Worm (Caenorhabditis elegans): ENCODE measurements around the gene dgn-1.

Gene dgn-1

DNA sequence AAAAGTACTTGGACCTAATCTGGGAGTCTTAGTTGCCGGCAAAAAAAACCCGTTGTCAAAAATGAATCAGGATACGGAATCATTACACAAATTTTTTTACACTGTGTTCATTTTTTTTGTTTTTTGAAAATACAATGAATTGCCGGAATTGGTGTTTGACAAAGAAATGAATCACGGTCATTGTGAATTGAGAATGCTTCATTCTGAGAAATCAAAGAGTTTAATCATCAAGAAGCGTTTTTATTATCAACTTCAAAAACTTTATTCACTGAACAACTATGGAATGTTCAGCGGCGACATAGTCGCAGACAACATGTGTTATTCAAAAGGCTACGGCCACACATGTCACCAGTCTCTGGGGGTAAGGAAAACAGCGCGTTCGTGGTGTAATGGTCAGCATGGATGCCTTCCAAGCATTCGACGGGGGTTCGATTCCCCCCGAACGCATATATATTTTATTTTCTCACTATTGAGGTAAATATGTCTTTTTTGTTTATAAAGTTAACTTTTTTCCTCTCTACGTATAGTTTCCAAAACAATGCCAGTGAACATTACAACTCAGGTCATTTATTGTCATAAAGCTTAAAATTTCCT, 34.8 kb upstream of the dgn-1 start, which contains the start of gene nas-10:
TSS of gene nas-10 (minus strand) at position 51 of the 594 bp plus-strand sequence.
- TF ChIP-seq scrt-1 (GFP tag; IDR thresholded peaks at IDR 0.05) = peak; percentile 91
- TF ChIP-seq hnd-1 (tag; optimal IDR thresholded peaks at IDR 0.05) = peak; percentile 71
- peak; percentile 79 for TF ChIP-seq ets-7 (tag; optimal IDR thresholded peaks at IDR 0.05)
- TF ChIP-seq hmg-4 (GFP tag; optimal IDR thresholded peaks at IDR 0.05) = peak; percentile 88
- TF ChIP-seq hmbx-1 (tag; optimal IDR thresholded peaks at IDR 0.05) = peak; percentile 45
- TF ChIP-seq tbx-37 (GFP tag; conservative IDR thresholded peaks at IDR 0.05) = peak; percentile 92
- TF ChIP-seq B0310.2 (tag; optimal IDR thresholded peaks at IDR 0.05) = peak; percentile 76
- TF ChIP-seq tra-4 (tag; optimal IDR thresholded peaks at IDR 0.05) = peak; percentile 16
- no peak for TF ChIP-seq pes-1 (GFP tag; IDR thresholded peaks at IDR 0.05)
- peak; percentile 89 for TF ChIP-seq F13C5.2 (tag; optimal IDR thresholded peaks at IDR 0.05)
- TF ChIP-seq ceh-13 (GFP tag; optimal IDR thresholded peaks at IDR 0.05) = peak; percentile 79
- peak; percentile 87 for TF ChIP-seq sea-1 (GFP tag; conservative IDR thresholded peaks at IDR 0.05)
- peak; percentile 89; the same call in 1 of the 2 replicates for TF ChIP-seq flt-1 (GFP tag; IDR thresholded peaks at IDR 0.05)
- peak; percentile 81 for TF ChIP-seq ceh-36 (tag; optimal IDR thresholded peaks at IDR 0.05)
- TF ChIP-seq tbx-11 (GFP tag; IDR thresholded peaks at IDR 0.05) = peak; percentile 87
- no peak for TF ChIP-seq ama-1 (optimal IDR thresholded peaks at IDR 0.05)
- TF ChIP-seq aly-1 (tag; optimal IDR thresholded peaks at IDR 0.05) = peak; percentile 78

DNA sequence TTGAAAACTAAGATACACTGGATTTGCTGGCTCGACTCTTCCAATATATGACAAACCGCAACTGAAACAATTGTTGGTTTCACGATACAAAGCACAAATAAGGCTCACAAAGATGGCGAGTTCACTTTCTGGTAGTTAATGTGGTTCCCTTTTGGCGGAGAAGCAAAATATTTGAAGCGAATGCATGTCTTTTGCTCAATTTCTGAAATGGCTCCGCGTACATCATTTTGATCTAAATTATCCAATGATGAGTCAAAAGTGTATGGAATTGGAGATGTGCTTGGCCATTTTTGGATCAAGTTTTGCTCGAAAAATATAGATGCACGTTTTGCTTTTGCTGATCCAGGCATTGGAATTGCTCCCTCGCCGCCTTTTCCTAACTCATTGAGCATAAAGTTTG, 32.9 kb upstream of the dgn-1 start:
- TF ChIP-seq ets-7 (tag; optimal IDR thresholded peaks at IDR 0.05) (no peak), aly-1 (tag; optimal IDR thresholded peaks at IDR 0.05) (no peak), tra-4 (tag; optimal IDR thresholded peaks at IDR 0.05) (no peak)

DNA sequence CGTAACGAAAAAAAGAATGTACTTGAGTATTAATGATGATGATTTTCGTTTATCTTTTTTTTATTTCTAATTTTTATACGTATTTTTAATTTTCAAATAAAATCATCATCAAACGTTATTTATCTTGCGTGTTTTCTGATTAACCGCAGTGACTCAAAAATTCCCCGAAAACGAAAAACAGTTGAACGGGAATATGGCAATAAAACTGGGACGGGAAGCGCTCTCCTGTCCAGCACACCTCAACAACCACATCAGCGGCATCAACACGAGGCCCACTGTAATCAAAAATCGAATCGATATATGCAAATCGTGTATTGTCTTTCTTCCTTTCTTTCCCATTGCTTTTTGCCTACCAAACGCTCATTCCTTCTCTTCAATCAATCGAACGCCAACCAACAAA, 30.3 kb upstream of the dgn-1 start, which contains the start of gene K09C8.2:
TSS of gene K09C8.2 (plus strand) at position 301 of the 400 bp plus-strand sequence.
- no peak for TF ChIP-seq sea-1 (GFP tag; conservative IDR thresholded peaks at IDR 0.05)
- no peak for TF ChIP-seq B0310.2 (tag; optimal IDR thresholded peaks at IDR 0.05)
- TF ChIP-seq ceh-13 (GFP tag; optimal IDR thresholded peaks at IDR 0.05) = no peak
- TF ChIP-seq tbx-11 (GFP tag; IDR thresholded peaks at IDR 0.05) = no peak
- TF ChIP-seq F13C5.2 (tag; optimal IDR thresholded peaks at IDR 0.05) = no peak
- no peak for TF ChIP-seq hmbx-1 (tag; optimal IDR thresholded peaks at IDR 0.05)
- TF ChIP-seq flt-1 (GFP tag; IDR thresholded peaks at IDR 0.05) = no peak
- TF ChIP-seq tra-4 (tag; optimal IDR thresholded peaks at IDR 0.05) = no peak
- no peak for TF ChIP-seq hmg-4 (GFP tag; optimal IDR thresholded peaks at IDR 0.05)
- TF ChIP-seq hnd-1 (tag; optimal IDR thresholded peaks at IDR 0.05) = no peak
- TF ChIP-seq ets-7 (tag; optimal IDR thresholded peaks at IDR 0.05) = no peak
- no peak for TF ChIP-seq ama-1 (optimal IDR thresholded peaks at IDR 0.05)
- no peak for TF ChIP-seq tbx-37 (GFP tag; conservative IDR thresholded peaks at IDR 0.05)
- TF ChIP-seq scrt-1 (GFP tag; IDR thresholded peaks at IDR 0.05) = no peak

DNA sequence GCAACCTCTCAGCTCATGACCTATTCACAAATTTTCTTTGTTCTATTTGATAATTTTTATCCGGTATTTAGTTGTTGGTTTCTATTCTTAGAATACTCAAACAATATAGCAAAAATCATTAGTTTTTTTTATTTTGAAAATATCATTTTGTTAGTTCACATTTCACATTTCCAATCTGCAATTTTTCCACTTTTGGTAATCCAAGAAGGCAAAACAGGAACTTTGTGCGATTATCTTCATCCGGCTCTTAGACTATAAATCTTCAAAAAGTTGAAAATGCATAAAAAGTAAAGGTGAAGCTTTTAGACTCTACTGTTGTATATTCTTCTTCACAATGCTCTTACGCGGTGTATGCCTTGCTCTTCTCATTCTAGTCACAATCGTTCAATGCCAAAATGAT, 29.6 kb upstream of the dgn-1 start, which contains the start of gene nlp-19:
TSS of gene nlp-19 (plus strand) at position 301 of the 400 bp plus-strand sequence.
- TF ChIP-seq sea-1 (GFP tag; conservative IDR thresholded peaks at IDR 0.05) (no peak), aly-1 (tag; optimal IDR thresholded peaks at IDR 0.05) (no peak), hmbx-1 (tag; optimal IDR thresholded peaks at IDR 0.05) (no peak), hmg-4 (GFP tag; optimal IDR thresholded peaks at IDR 0.05) (no peak), F13C5.2 (tag; optimal IDR thresholded peaks at IDR 0.05) (no peak)

DNA sequence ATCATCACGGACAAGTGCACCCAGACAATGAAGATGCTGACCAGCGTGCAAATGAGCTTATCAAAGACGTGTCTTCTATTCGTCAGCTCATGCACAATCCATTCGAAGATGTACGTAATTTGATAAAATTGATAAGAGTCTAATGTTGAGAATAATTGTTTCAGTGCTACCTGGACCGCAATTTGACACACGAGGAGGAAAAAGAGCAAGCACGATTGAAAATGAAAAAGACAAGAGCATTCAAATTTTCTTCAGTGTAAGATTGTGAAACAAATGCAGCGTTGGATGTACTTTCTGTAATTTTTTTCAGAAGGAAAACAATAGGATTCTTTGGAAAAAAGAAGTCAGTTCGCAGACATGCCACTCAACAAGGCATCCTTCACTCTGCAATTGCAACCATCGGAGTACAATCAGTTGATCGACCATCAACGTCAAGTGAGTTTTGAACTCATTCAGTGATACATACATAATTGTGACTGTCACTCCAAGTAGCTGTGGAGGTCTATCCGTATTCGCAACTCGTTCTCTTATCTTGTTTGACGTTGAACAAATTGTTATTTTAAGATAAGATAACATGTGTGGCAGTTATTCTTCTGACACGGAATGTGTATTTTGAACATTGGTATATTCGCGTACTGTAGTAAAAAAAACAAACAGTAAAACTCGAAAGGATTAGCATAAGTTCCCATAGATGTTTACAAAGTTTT, 28.3 kb upstream of the dgn-1 start:
- TF ChIP-seq hmg-4 (GFP tag; optimal IDR thresholded peaks at IDR 0.05) (no peak), B0310.2 (tag; optimal IDR thresholded peaks at IDR 0.05) (no peak), hmbx-1 (tag; optimal IDR thresholded peaks at IDR 0.05) (no peak)

DNA sequence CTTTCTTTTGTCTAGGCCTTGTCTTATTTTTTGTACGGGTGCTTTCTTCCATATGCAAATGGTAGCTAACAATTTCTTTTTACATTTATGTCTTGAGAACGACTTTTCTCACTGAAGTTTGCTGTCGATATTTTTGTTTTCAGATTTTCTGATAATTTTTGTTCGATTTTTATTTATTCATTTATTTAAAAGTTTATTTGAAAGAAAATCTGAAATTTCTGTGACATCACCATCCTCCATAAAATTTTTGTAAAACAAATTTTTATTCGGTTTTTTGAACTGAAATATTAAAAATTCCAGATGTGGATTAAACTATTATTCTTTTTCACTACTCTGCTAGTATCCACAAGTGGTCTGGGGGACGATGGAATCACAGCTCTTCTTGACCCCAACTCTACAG, 25.0 kb upstream of the dgn-1 start, which contains the start of gene pbo-4:
TSS of gene pbo-4 (plus strand) at position 301 of the 400 bp plus-strand sequence.
- TF ChIP-seq tbx-11 (GFP tag; IDR thresholded peaks at IDR 0.05) (no peak), sea-1 (GFP tag; conservative IDR thresholded peaks at IDR 0.05) (no peak)

DNA sequence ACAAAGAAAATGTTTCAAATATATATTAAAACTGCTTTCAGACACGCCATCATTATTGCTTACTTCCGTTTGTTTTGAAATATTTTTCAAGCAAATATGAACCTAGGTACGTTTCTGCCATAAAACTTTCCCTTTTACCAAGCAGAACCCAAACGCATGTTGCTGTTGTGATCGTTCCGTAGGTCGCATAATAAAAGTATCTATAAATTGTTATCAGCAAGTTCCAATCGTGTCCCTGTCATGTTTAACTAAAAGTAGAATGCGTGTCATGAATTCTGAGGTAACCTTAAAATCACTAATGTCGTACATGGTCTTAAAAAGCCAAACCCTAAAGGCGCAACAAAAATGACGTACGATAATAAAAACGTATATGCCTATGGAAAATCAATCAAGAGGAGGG, 23.1 kb upstream of the dgn-1 start:
- no peak for TF ChIP-seq ceh-36 (tag; optimal IDR thresholded peaks at IDR 0.05)
- no peak for TF ChIP-seq ets-7 (tag; optimal IDR thresholded peaks at IDR 0.05)
- no peak for TF ChIP-seq pes-1 (GFP tag; IDR thresholded peaks at IDR 0.05)
- TF ChIP-seq F13C5.2 (tag; optimal IDR thresholded peaks at IDR 0.05) = no peak
- TF ChIP-seq hnd-1 (tag; optimal IDR thresholded peaks at IDR 0.05) = no peak
- no peak for TF ChIP-seq ceh-13 (GFP tag; optimal IDR thresholded peaks at IDR 0.05)
- no peak for TF ChIP-seq sea-1 (GFP tag; conservative IDR thresholded peaks at IDR 0.05)
- no peak for TF ChIP-seq ama-1 (optimal IDR thresholded peaks at IDR 0.05)
- no peak for TF ChIP-seq hmg-4 (GFP tag; optimal IDR thresholded peaks at IDR 0.05)
- TF ChIP-seq tbx-37 (GFP tag; conservative IDR thresholded peaks at IDR 0.05) = no peak
- TF ChIP-seq hmbx-1 (tag; optimal IDR thresholded peaks at IDR 0.05) = no peak
- TF ChIP-seq flt-1 (GFP tag; IDR thresholded peaks at IDR 0.05) = no peak
- no peak for TF ChIP-seq B0310.2 (tag; optimal IDR thresholded peaks at IDR 0.05)

DNA sequence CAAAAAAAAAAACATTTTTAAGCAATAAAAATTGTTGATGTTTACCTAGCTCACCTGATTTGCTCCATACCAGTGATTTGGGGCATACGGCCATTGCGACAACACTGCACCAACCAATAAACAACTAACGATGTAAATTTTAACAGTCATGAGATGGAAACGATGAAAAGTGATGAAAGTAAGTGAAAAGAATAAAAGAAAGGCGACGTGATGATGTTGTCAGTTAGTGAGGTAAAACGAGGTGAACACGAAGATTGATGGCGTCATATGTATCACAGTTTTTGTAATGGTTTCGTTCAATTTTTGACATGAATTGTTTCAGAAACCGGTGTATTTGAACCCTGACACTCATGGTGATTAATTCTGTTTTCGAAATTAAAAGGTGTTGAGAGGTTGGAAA, 22.4 kb upstream of the dgn-1 start, which contains the start of gene K09C8.7:
TSS of gene K09C8.7 (minus strand) at position 226 of the 400 bp plus-strand sequence.
- TF ChIP-seq pes-1 (GFP tag; IDR thresholded peaks at IDR 0.05) = no peak
- TF ChIP-seq ets-7 (tag; optimal IDR thresholded peaks at IDR 0.05) = no peak
- no peak for TF ChIP-seq sea-1 (GFP tag; conservative IDR thresholded peaks at IDR 0.05)
